Worm (Caenorhabditis elegans) whole organism, midembryonic: Measurements from ENCODE around the gene T07G12.2.

Experiments used
- T22C8.4 ChIP-seq: fragments of 200-800 bp; sonication (Bioruptor generic); IDR thresholded peaks from 2 replicates; pipeline ENCODE4 v1.3.6; 2022; ENCODE audit warnings: missing genetic modification characterization, missing compliant biosample characterization
- cog-1 ChIP-seq: sonication (generic microtip); optimal IDR thresholded peaks from 2 replicates; lab custom pipeline; 2016; ENCODE audit warnings: missing genetic modification characterization, missing compliant biosample characterization
- flt-1 ChIP-seq: fragments of 200-800 bp; sonication (Bioruptor generic); IDR thresholded peaks from 2 replicates; pipeline ENCODE4 v1.3.6; 2022; ENCODE audit warnings: missing genetic modification characterization, missing compliant biosample characterization
- klf-2 ChIP-seq: fragments of 200-800 bp; sonication (Bioruptor generic); conservative IDR thresholded peaks from 2 replicates; pipeline ENCODE4 v1.3.6; 2022; ENCODE audit warnings: missing genetic modification reagents, missing genetic modification characterization, missing compliant biosample characterization
- med-1 ChIP-seq: sonication (generic microtip); optimal IDR thresholded peaks from 2 replicates; lab custom pipeline; 2017; ENCODE audit warnings: missing genetic modification characterization, mild to moderate bottlenecking, missing compliant biosample characterization, antibody characterized with exemption, missing genetic modification reagents; ENCODE audit not compliant: insufficient read depth
- ref-1 ChIP-seq: fragments of 200-800 bp; sonication (Bioruptor generic); conservative IDR thresholded peaks from 2 replicates; pipeline ENCODE4 v1.3.6; 2022; ENCODE audit warnings: missing genetic modification reagents, missing genetic modification characterization, missing compliant biosample characterization
- tab-1 ChIP-seq: fragments of 200-800 bp; sonication (Bioruptor generic); IDR thresholded peaks from 2 replicates; pipeline ENCODE4 v1.3.6; 2022; ENCODE audit warnings: missing genetic modification characterization, missing compliant biosample characterization
- ztf-23 ChIP-seq: fragments of 200-800 bp; sonication (Bioruptor generic); IDR thresholded peaks from 2 replicates; pipeline ENCODE4 v1.3.6; 2022; ENCODE audit warnings: missing genetic modification reagents, missing genetic modification characterization, missing compliant biosample characterization
- ztf-29 ChIP-seq: fragments of 200-800 bp; sonication (Bioruptor generic); IDR thresholded peaks from 2 replicates; pipeline ENCODE4 v1.3.6; 2022; ENCODE audit warnings: missing genetic modification reagents, missing genetic modification characterization, missing compliant biosample characterization

DNA sequence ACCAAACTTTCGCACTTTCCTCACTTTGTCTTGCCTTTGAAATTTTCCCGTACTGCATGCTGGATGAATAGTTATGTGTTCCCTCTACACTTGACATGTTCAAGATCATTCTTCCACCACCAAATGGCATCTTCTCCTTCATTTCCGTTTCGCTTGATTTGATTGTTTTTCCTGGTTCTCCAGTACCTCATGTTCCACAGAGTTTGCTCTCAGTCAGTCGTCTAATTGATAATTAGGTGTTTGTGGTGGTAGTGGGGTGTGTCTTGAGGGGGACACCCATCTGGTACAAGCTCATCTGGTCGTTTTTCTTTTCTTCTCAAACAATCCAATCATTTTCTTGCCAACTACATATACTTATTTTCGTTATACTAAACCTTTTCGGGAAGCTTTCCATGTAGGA lies 40.5 kb downstream of the T07G12.2 start:
- TF ChIP-seq ztf-29 (GFP tag; lab: Robert Waterston, UW): no peak
- TF ChIP-seq med-1: no peak
- TF ChIP-seq klf-2 (GFP tag; lab: Robert Waterston, UW): no peak
- no peak for TF ChIP-seq cog-1 (tag; lab: Kevin White, UChicago)
- no peak for TF ChIP-seq ref-1
- TF ChIP-seq flt-1 (GFP tag; lab: Robert Waterston, UW): no peak
- TF ChIP-seq ztf-23 (GFP tag; lab: Robert Waterston, UW): no peak
- no peak for TF ChIP-seq tab-1 (GFP tag; lab: Robert Waterston, UW)
- TF ChIP-seq T22C8.4 (GFP tag; lab: Robert Waterston, UW): no peak
